Fruit fly (Drosophila melanogaster): Measurements from ENCODE around the gene CG12268.

Gene CG12268

DNA sequence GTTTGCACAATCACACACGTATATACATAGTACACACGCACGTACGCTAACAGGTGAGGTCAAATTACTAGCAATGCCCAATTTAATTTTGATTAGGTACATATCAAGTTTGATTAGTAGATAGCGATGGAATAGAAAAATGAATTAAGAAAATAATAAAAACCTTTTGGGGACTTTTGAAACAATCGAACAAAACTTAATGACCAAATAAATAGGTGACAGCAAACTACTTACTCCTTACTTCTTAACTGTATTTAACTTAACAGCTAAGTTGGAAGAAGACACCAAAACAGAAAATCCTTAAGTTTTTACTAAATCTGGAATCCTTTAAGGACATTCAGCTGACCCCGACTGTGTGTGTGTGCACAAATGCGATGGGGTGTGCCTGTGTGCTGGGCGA, 46.2 kb downstream of the CG12268 start (continued):
- peak in 1 of 2 experiments; percentile 45 for TF ChIP-seq ss (GFP tag; optimal IDR thresholded peaks at IDR 0.05)
- peak; percentile 29 for TF ChIP-seq fd59A (GFP tag; optimal IDR thresholded peaks at IDR 0.05)
- no peak for TF ChIP-seq CG8319 (GFP tag; optimal IDR thresholded peaks at IDR 0.05)
- TF ChIP-seq Eip78C (GFP tag), result peak; percentile 61
- TF ChIP-seq Eip93F (GFP tag; optimal IDR thresholded peaks at IDR 0.05), result no peak
- TF ChIP-seq esn (GFP tag; optimal IDR thresholded peaks at IDR 0.05), result no peak

DNA sequence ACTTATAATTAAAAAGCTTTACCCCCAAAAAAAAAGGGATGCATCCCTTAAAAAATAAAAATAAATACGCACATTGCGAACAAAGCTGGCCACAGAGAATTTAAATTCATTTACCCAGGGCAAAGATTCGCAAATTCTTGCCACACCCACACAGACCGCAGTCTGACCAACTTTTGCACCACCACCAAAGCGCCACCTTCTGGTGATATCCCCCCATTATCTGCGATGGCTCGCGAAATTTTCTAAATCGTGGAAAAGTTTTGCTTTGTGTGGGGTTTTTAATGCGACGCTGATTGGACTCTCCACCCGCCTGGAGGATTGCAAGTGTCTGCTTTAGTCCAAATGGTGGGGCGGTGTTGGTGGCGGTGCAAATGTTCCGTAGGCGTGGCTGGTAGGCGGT, 48.1 kb downstream of the CG12268 start:
- TF ChIP-seq CG10631 (GFP tag; optimal IDR thresholded peaks at IDR 0.05) (no peak), CG11762 (GFP tag; optimal IDR thresholded peaks at IDR 0.05; ENCODE audit: insufficient read depth) (no peak), Hr4 (GFP tag; optimal IDR thresholded peaks at IDR 0.05) (no peak), CG8632 (GFP tag; optimal IDR thresholded peaks at IDR 0.05) (no peak), OdsH (GFP tag; optimal IDR thresholded peaks at IDR 0.05) (no peak), topi (GFP tag; optimal IDR thresholded peaks at IDR 0.05) (no peak), CG4318 (GFP tag; optimal IDR thresholded peaks at IDR 0.05) (no peak), CG6792 (GFP tag; optimal IDR thresholded peaks at IDR 0.05) (no peak), CG7368 (GFP tag; optimal IDR thresholded peaks at IDR 0.05) (no peak), Blimp-1 (GFP tag; optimal IDR thresholded peaks at IDR 0.05) (no peak), Met (GFP tag; optimal IDR thresholded peaks at IDR 0.05) (no peak), Eip78C (GFP tag) (no peak), CG6808 (GFP tag; optimal IDR thresholded peaks at IDR 0.05) (no peak), Lpt (GFP tag; optimal IDR thresholded peaks at IDR 0.05) (no peak), eg (GFP tag; IDR thresholded peaks at IDR 0.05) (no peak), vri (GFP tag; optimal IDR thresholded peaks at IDR 0.05) (no peak)
